Worm (Caenorhabditis elegans) whole organism, late embryonic: ENCODE data around the gene npp-21.

Experiments used
- elt-2 ChIP-seq: sonication (generic microtip); optimal IDR thresholded peaks from 2 replicates; lab custom pipeline; 2016; ENCODE audit warnings: missing genetic modification reagents, missing genetic modification characterization, missing compliant biosample characterization
- fkh-10 ChIP-seq: fragments of 150-350 bp; optimal IDR thresholded peaks from 2 replicates; lab custom pipeline; 2014; ENCODE audit warnings: missing biosample characterization, missing genetic modification reagents, missing genetic modification characterization
- sdc-2 ChIP-seq: sonication (generic microtip); optimal IDR thresholded peaks from 2 replicates; lab custom pipeline; 2016; ENCODE audit warnings: missing genotype, missing genetic modification characterization, missing compliant biosample characterization

DNA sequence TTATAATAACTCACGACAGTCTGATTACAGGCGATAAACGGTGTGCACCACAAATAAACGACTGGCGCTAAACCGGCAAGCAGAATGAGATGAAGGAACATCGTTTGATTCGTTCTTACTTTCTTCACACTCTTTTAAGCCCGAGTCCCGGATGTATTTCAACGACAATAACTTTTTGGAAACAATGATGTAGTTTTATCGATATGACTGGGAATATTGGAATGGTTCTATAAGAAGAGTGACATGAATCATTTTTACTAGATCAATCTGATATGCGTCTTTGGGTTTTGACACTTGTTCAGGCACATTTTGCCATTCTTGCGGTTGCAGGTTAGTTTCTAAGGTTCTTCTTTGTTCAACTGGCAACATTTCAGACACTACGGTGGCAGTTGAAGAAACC lies 38.0 kb upstream of the npp-21 start, which contains the start of the genes ZK1290.11 and ZK1290.1:
- TF ChIP-seq fkh-10 (GFP tag; lab: Kevin White, UChicago) (no peak), elt-2 (tag; lab: Kevin White, UChicago) (no peak), sdc-2 (tag; lab: Kevin White, UChicago) (no peak)
